Worm (Caenorhabditis elegans) whole organism, mixed stage, embryonic: ENCODE results near the gene alh-6.
"Not testable (repeated sequence)": the region's sequence is repeated elsewhere in the genome, so short reads cannot be mapped to it uniquely, and the experiment has no call there.

ENCODE experiments used
- M03D4.4 ChIP-seq: sonication (generic microtip); optimal IDR thresholded peaks from 2 replicates; lab custom pipeline; 2017; ENCODE audit warnings: mild to moderate bottlenecking, missing genetic modification characterization, missing compliant biosample characterization
- bed-3 ChIP-seq: fragments of 200-800 bp; sonication (Bioruptor generic); optimal IDR thresholded peaks from 3 replicates; lab custom pipeline; 2018; ENCODE audit warnings: mild to moderate bottlenecking, missing genetic modification characterization, moderate library complexity, missing compliant biosample characterization
- blmp-1 ChIP-seq: fragments of 150-350 bp; optimal IDR thresholded peaks from 2 replicates; lab custom pipeline; 2014; ENCODE audit warnings: missing biosample characterization, missing genetic modification characterization
- ceh-39 ChIP-seq: fragments of 150-350 bp; optimal IDR thresholded peaks from 2 replicates; lab custom pipeline; 2014; ENCODE audit warnings: missing biosample characterization, missing genetic modification characterization
- ceh-43 ChIP-seq: fragments of 200-800 bp; sonication (Bioruptor generic); optimal IDR thresholded peaks from 2 replicates; lab custom pipeline; 2018; ENCODE audit warnings: mild to moderate bottlenecking, missing genetic modification characterization, moderate library complexity, missing compliant biosample characterization
- ceh-83 ChIP-seq: fragments of 200-800 bp; sonication (Bioruptor generic); optimal IDR thresholded peaks from 2 replicates; lab custom pipeline; 2018; ENCODE audit warnings: mild to moderate bottlenecking, missing genetic modification characterization, missing compliant biosample characterization
- ces-1 ChIP-seq: fragments of 150-350 bp; optimal IDR thresholded peaks from 2 replicates; lab custom pipeline; 2014; ENCODE audit warnings: missing biosample characterization, missing genetic modification reagents, missing genetic modification characterization
- cnd-1 ChIP-seq: fragments of 200-800 bp; sonication (Bioruptor generic); optimal IDR thresholded peaks from 2 replicates; lab custom pipeline; 2018; ENCODE audit warnings: mild to moderate bottlenecking, missing genetic modification characterization, missing compliant biosample characterization
- elt-1 ChIP-seq: sonication (generic microtip); optimal IDR thresholded peaks from 2 replicates; lab custom pipeline; 2017; ENCODE audit warnings: missing genetic modification characterization, mild to moderate bottlenecking, missing compliant biosample characterization, antibody characterized with exemption, moderate library complexity, borderline replicate concordance; ENCODE audit not compliant: insufficient read depth
- elt-3 ChIP-seq: fragments of 150-350 bp; optimal IDR thresholded peaks from 2 replicates; lab custom pipeline; 2014; ENCODE audit warnings: missing biosample characterization, missing genetic modification characterization
- flh-1 ChIP-seq: fragments of 200-800 bp; sonication (Bioruptor generic); optimal IDR thresholded peaks from 2 replicates; lab custom pipeline; 2018; ENCODE audit warnings: mild to moderate bottlenecking, missing genetic modification characterization, moderate library complexity, missing compliant biosample characterization
- ham-2 ChIP-seq: fragments of 200-800 bp; sonication (Bioruptor generic); optimal IDR thresholded peaks from 2 replicates; lab custom pipeline; 2018; ENCODE audit warnings: mild to moderate bottlenecking, missing genetic modification characterization, missing compliant biosample characterization
- hlh-1 ChIP-seq: fragments of 150-350 bp; optimal IDR thresholded peaks from 2 replicates; lab custom pipeline; 2014; ENCODE audit warnings: missing biosample characterization, missing genetic modification reagents, missing genetic modification characterization
- lin-13 ChIP-seq: fragments of 150-350 bp; optimal IDR thresholded peaks from 2 replicates; lab custom pipeline; 2014; ENCODE audit warnings: missing biosample characterization, missing genetic modification characterization
- lin-32 ChIP-seq: fragments of 200-800 bp; sonication (Bioruptor generic); optimal IDR thresholded peaks from 2 replicates; lab custom pipeline; 2018; ENCODE audit warnings: mild to moderate bottlenecking, missing genetic modification characterization, missing compliant biosample characterization
- lsy-2 ChIP-seq: fragments of 150-350 bp; optimal IDR thresholded peaks from 2 replicates; lab custom pipeline; 2014; ENCODE audit warnings: missing biosample characterization, missing genetic modification characterization
- mab-5 ChIP-seq: fragments of 150-350 bp; optimal IDR thresholded peaks from 2 replicates; lab custom pipeline; 2014; ENCODE audit warnings: missing biosample characterization, missing genetic modification characterization
- mls-2 ChIP-seq: sonication (generic microtip); optimal IDR thresholded peaks from 2 replicates; lab custom pipeline; 2016; ENCODE audit warnings: mild to moderate bottlenecking, missing genetic modification characterization, moderate library complexity, missing compliant biosample characterization
- nhr-12 ChIP-seq: fragments of 150-350 bp; optimal IDR thresholded peaks from 2 replicates; lab custom pipeline; 2014; ENCODE audit warnings: missing biosample characterization, missing genetic modification characterization
- nhr-2 ChIP-seq: fragments of 150-350 bp; optimal IDR thresholded peaks from 2 replicates; lab custom pipeline; 2014; ENCODE audit warnings: missing biosample characterization, missing genetic modification characterization
- nhr-28 ChIP-seq: fragments of 150-350 bp; optimal IDR thresholded peaks from 2 replicates; lab custom pipeline; 2014; ENCODE audit warnings: missing biosample characterization, missing genetic modification characterization
- nhr-76 ChIP-seq: sonication (generic microtip); optimal IDR thresholded peaks from 2 replicates; lab custom pipeline; 2017; ENCODE audit warnings: missing biosample characterization, missing genetic modification characterization
- pha-4 ChIP-seq: fragments of 150-350 bp; optimal IDR thresholded peaks from 2 replicates; lab custom pipeline; 2018; ENCODE audit warnings: missing biosample characterization, missing genetic modification reagents, missing genetic modification characterization
- sem-2 ChIP-seq: fragments of 200-800 bp; sonication (Bioruptor generic); optimal IDR thresholded peaks from 2 replicates; lab custom pipeline; 2018; ENCODE audit warnings: mild to moderate bottlenecking, missing genetic modification characterization, missing compliant biosample characterization
- snpc-4 ChIP-seq: fragments of 150-350 bp; optimal IDR thresholded peaks from 2 replicates; lab custom pipeline; 2014; ENCODE audit warnings: missing biosample characterization, missing genetic modification characterization
- sptf-1 ChIP-seq: sonication (generic microtip); optimal IDR thresholded peaks from 2 replicates; lab custom pipeline; 2017; ENCODE audit warnings: mild to moderate bottlenecking, missing genetic modification characterization, moderate library complexity, missing compliant biosample characterization
- tbx-8 ChIP-seq: fragments of 200-800 bp; sonication (Bioruptor generic); optimal IDR thresholded peaks from 2 replicates; lab custom pipeline; 2018; ENCODE audit warnings: mild to moderate bottlenecking, missing genetic modification characterization, moderate library complexity, missing compliant biosample characterization
- unc-120 ChIP-seq: sonication (generic microtip); optimal IDR thresholded peaks from 2 replicates; lab custom pipeline; 2017; ENCODE audit warnings: missing genetic modification characterization, missing compliant biosample characterization; ENCODE audit not compliant: poor library complexity, severe bottlenecking
- unc-39 ChIP-seq: fragments of 150-350 bp; optimal IDR thresholded peaks from 2 replicates; lab custom pipeline; 2014; ENCODE audit warnings: missing biosample characterization, missing genetic modification characterization
- zip-8 ChIP-seq: fragments of 150-350 bp; optimal IDR thresholded peaks from 2 replicates; lab custom pipeline; 2014; ENCODE audit warnings: missing biosample characterization, missing genetic modification characterization
- ztf-11 ChIP-seq: fragments of 150-350 bp; optimal IDR thresholded peaks from 2 replicates; lab custom pipeline; 2014; ENCODE audit warnings: missing biosample characterization, missing genetic modification characterization

alh-6 gene

ce11 chrII:1278350-1278749 is 31.6 kb downstream of the alh-6 start, which contains the start of gene srz-63:
Gene srz-63, plus strand, starts transcription at chrII:1278650.
- TF ChIP-seq zip-8, lin-13, nhr-28 (tag; lab: Kevin White, UChicago): not testable (repeated sequence)

DNA sequence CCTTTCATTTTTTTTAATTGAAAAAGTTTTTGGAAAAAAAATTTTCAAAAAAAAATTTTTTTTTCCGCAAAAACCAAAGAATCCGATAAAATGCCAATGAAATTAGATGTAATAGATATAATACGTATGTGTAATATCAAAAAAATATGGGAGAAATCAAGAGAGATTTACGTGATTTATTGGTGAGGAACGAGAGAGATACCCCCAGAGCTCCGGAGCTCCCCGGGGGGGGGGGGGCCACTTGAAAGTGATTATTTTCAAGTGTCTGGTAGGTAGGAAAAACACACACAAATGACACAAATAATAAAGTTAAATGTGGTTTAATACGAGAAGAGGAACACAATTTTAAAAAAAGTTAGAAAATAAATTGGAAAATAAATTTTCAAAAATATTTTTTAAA is 33.2 kb downstream of the alh-6 start, which contains the start of gene Y57G7A.11:
Gene Y57G7A.11, minus strand, starts transcription at position 101 of the 400 bp plus-strand sequence.
- no peak for TF ChIP-seq cnd-1 (tag; lab: Kevin White, UChicago)
- no peak for TF ChIP-seq elt-3 (tag; lab: Kevin White, UChicago)
- TF ChIP-seq ceh-43 (GFP tag; lab: Kevin White, UChicago): no peak
- no peak for TF ChIP-seq nhr-2 (tag; lab: Kevin White, UChicago)
- no peak for TF ChIP-seq ztf-11 (tag; lab: Kevin White, UChicago)
- TF ChIP-seq sem-2 (GFP tag; lab: Kevin White, UChicago): no peak
- no peak for TF ChIP-seq sptf-1 (tag; lab: Kevin White, UChicago)
- no peak for TF ChIP-seq tbx-8 (GFP tag; lab: Kevin White, UChicago)
- no peak for TF ChIP-seq nhr-28 (tag; lab: Kevin White, UChicago)
- no peak for TF ChIP-seq ceh-39 (tag; lab: Kevin White, UChicago)
- TF ChIP-seq snpc-4 (tag; lab: Kevin White, UChicago): no peak

DNA sequence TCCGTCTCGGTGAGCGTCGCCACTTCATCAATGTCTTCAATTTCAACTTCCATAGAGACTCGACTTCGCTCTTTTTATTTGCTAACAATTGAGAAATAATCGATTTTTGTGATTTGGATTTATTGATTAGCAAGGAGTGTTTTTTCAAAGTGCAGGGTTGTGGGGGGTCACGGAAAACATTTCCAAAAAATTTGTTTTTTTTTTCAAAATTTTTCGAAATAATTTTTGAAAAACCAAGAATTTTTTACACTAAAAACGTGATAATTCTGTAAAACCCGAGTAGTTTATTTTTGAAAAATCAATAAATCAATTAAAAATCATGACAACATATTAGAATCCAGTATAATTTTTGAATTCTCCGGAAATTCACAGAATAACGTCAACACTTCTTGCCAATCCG is 34.5 kb downstream of the alh-6 start, which contains the start of gene Y57G7A.5:
Gene Y57G7A.5, minus strand, starts transcription at position 101 of the 400 bp plus-strand sequence.
- TF ChIP-seq nhr-2 (tag; lab: Kevin White, UChicago): no peak
- no peak for TF ChIP-seq nhr-28 (tag; lab: Kevin White, UChicago)
- no peak for TF ChIP-seq hlh-1 (tag; lab: Kevin White, UChicago)
- TF ChIP-seq lin-32 (GFP tag; lab: Kevin White, UChicago): no peak
- TF ChIP-seq lin-13 (tag; lab: Kevin White, UChicago): no peak
- no peak for TF ChIP-seq tbx-8 (GFP tag; lab: Kevin White, UChicago)
- no peak for TF ChIP-seq M03D4.4 (tag; lab: Kevin White, UChicago)
- no peak for TF ChIP-seq ceh-83
- no peak for TF ChIP-seq sem-2 (GFP tag; lab: Kevin White, UChicago)

ce11 chrII:1271814-1272213 is 38.1 kb downstream of the alh-6 start, which contains the start of gene srw-66:
Gene srw-66, minus strand, starts transcription at chrII:1271914.
- TF ChIP-seq nhr-12 (no peak), lsy-2 (tag; lab: Kevin White, UChicago) (no peak), nhr-76 (no peak), ces-1 (GFP tag; lab: Kevin White, UChicago) (no peak), pha-4 (tag; lab: Kevin White, UChicago) (no peak), unc-39 (no peak), sptf-1 (tag; lab: Kevin White, UChicago) (no peak), bed-3 (no peak), nhr-2 (tag; lab: Kevin White, UChicago) (no peak), sem-2 (GFP tag; lab: Kevin White, UChicago) (no peak), ham-2 (GFP tag; lab: Kevin White, UChicago) (no peak), flh-1 (GFP tag; lab: Kevin White, UChicago) (no peak), ceh-39 (tag; lab: Kevin White, UChicago) (no peak), lin-13 (tag; lab: Kevin White, UChicago) (no peak), ztf-11 (tag; lab: Kevin White, UChicago) (no peak), elt-1 (tag; lab: Kevin White, UChicago) (no peak), elt-3 (tag; lab: Kevin White, UChicago) (no peak), mab-5 (tag; lab: Kevin White, UChicago) (no peak), tbx-8 (GFP tag; lab: Kevin White, UChicago) (no peak), nhr-28 (tag; lab: Kevin White, UChicago) (no peak)

- TF ChIP-seq bed-3 (no peak), blmp-1 (no peak), ceh-39 (tag; lab: Kevin White, UChicago) (no peak), lin-32 (GFP tag; lab: Kevin White, UChicago) (no peak), M03D4.4 (tag; lab: Kevin White, UChicago) (no peak), ceh-83 (no peak), sptf-1 (tag; lab: Kevin White, UChicago) (no peak), hlh-1 (tag; lab: Kevin White, UChicago) (no peak), mls-2 (no peak), mab-5 (tag; lab: Kevin White, UChicago) (no peak), tbx-8 (GFP tag; lab: Kevin White, UChicago) (no peak), unc-120 (tag; lab: Kevin White, UChicago) (no peak), unc-39 (no peak), sem-2 (GFP tag; lab: Kevin White, UChicago) (no peak), nhr-76 (no peak), snpc-4 (tag; lab: Kevin White, UChicago) (no peak)
Measured at ce11 chrII:1266790-1267189, 43.1 kb downstream of the alh-6 start, which contains the start of gene oac-30. Gene oac-30, minus strand, starts transcription at chrII:1266890.
